Worm (Caenorhabditis elegans) whole organism, L4 larva: ENCODE results near the gene plc-4.

Experiments used
- D1046.2 ChIP-seq: fragments of 200-800 bp; sonication (Bioruptor generic); IDR thresholded peaks from 2 replicates; pipeline ENCODE4 v1.3.6; 2022; ENCODE audit warnings: missing genetic modification characterization, missing compliant biosample characterization
- F10B5.3 ChIP-seq: sonication (generic microtip); optimal IDR thresholded peaks from 2 replicates; lab custom pipeline; 2016; ENCODE audit warnings: mild to moderate bottlenecking, missing genetic modification characterization, missing compliant biosample characterization
- F37D6.2 ChIP-seq: sonication (generic microtip); optimal IDR thresholded peaks from 2 replicates; lab custom pipeline; 2016; ENCODE audit warnings: mild to moderate bottlenecking, missing genetic modification characterization, missing compliant biosample characterization
- F44E2.7 ChIP-seq: fragments of 200-800 bp; sonication (Bioruptor generic); IDR thresholded peaks from 2 replicates; pipeline ENCODE4 v2.1.2; 2022; ENCODE audit warnings: missing genetic modification characterization, missing compliant biosample characterization
- F49E8.2 ChIP-seq: sonication (generic microtip); optimal IDR thresholded peaks from 2 replicates; lab custom pipeline; 2016; ENCODE audit warnings: missing compliant biosample characterization, mild to moderate bottlenecking, missing genetic modification characterization, borderline replicate concordance
- T20F7.1 ChIP-seq: fragments of 200-800 bp; sonication (Bioruptor generic); optimal IDR thresholded peaks from 2 replicates; lab custom pipeline; 2018; ENCODE audit warnings: mild to moderate bottlenecking, missing genetic modification characterization, missing compliant biosample characterization
- T26A8.4 ChIP-seq: fragments of 200-800 bp; sonication (Bioruptor generic); IDR thresholded peaks from 2 replicates; pipeline ENCODE4 v1.3.6; 2022; ENCODE audit warnings: missing genetic modification characterization, missing compliant biosample characterization
- Y105C5A.15 ChIP-seq: fragments of 200-800 bp; sonication (Bioruptor generic); IDR thresholded peaks from 2 replicates; pipeline ENCODE4 v1.3.6; 2022; ENCODE audit warnings: missing genetic modification characterization, missing compliant biosample characterization
- Y48G9A.11 ChIP-seq: fragments of 200-800 bp; sonication (Bioruptor generic); IDR thresholded peaks from 2 replicates; pipeline ENCODE4 v1.3.6; 2022; ENCODE audit warnings: missing genetic modification reagents, missing genetic modification characterization, missing compliant biosample characterization
- arid-1 ChIP-seq: fragments of 200-800 bp; sonication (Bioruptor generic); conservative IDR thresholded peaks from 2 replicates; pipeline ENCODE4 v1.3.6; 2022; ENCODE audit warnings: missing genetic modification reagents, missing genetic modification characterization, missing compliant biosample characterization
- ceh-20 ChIP-seq: fragments of 200-800 bp; sonication (Bioruptor generic); IDR thresholded peaks from 2 replicates; pipeline ENCODE4 v1.3.6; 2022; ENCODE audit warnings: missing genetic modification reagents, missing genetic modification characterization, missing compliant biosample characterization
- ces-1 ChIP-seq: fragments of 150-350 bp; sonication (generic microtip); optimal IDR thresholded peaks from 4 replicates; lab custom pipeline; 2014; ENCODE audit warnings: missing biosample characterization, missing genetic modification reagents, missing genetic modification characterization
- ctbp-1 ChIP-seq: fragments of 200-800 bp; sonication (Bioruptor generic); IDR thresholded peaks from 2 replicates; pipeline ENCODE4 v1.3.6; 2022; ENCODE audit warnings: missing genetic modification reagents, missing genetic modification characterization, missing compliant biosample characterization
- dmd-6 ChIP-seq: fragments of 200-800 bp; sonication (Bioruptor generic); IDR thresholded peaks from 2 replicates; pipeline ENCODE4 v1.3.6; 2022; ENCODE audit warnings: missing genetic modification reagents, missing genetic modification characterization, missing compliant biosample characterization
- duxl-1 ChIP-seq: sonication (generic microtip); optimal IDR thresholded peaks from 2 replicates; lab custom pipeline; 2016; ENCODE audit warnings: mild to moderate bottlenecking, missing genetic modification characterization, moderate library complexity, missing compliant biosample characterization; ENCODE audit not compliant: poor library complexity
- dve-1 ChIP-seq: sonication (generic microtip); optimal IDR thresholded peaks from 2 replicates; lab custom pipeline; 2017; ENCODE audit warnings: antibody characterized with exemption, mild to moderate bottlenecking, missing genetic modification characterization, missing compliant biosample characterization; ENCODE audit not compliant: insufficient read depth
- egl-27 ChIP-seq: sonication (generic microtip); optimal IDR thresholded peaks from 3 replicates; lab custom pipeline; 2017; ENCODE audit warnings: missing biosample characterization, missing genetic modification reagents, missing genetic modification characterization
- egl-43 ChIP-seq: fragments of 200-800 bp; sonication (Bioruptor generic); IDR thresholded peaks from 2 replicates; pipeline ENCODE4 v1.3.6; 2022; ENCODE audit warnings: missing genetic modification reagents, missing genetic modification characterization, missing compliant biosample characterization
- hlh-11 ChIP-seq: fragments of 200-800 bp; sonication (Bioruptor generic); optimal IDR thresholded peaks from 2 replicates; lab custom pipeline; 2018; ENCODE audit warnings: mild to moderate bottlenecking, missing genetic modification characterization, missing compliant biosample characterization
- hlh-30 ChIP-seq: sonication (generic microtip); optimal IDR thresholded peaks from 2 replicates; lab custom pipeline; 2017; ENCODE audit warnings: antibody characterized with exemption, mild to moderate bottlenecking, missing genetic modification characterization, missing compliant biosample characterization; ENCODE audit not compliant: insufficient read depth
- hmg-1.1 ChIP-seq: fragments of 200-800 bp; sonication (Bioruptor generic); IDR thresholded peaks from 2 replicates; pipeline ENCODE4 v1.3.6; 2022; ENCODE audit warnings: missing genetic modification reagents, missing genetic modification characterization, missing compliant biosample characterization
- lim-7 ChIP-seq: fragments of 200-800 bp; sonication (Bioruptor generic); IDR thresholded peaks from 2 replicates; pipeline ENCODE4 v1.3.6; 2022; ENCODE audit warnings: missing genetic modification characterization, missing compliant biosample characterization
- lin-13 ChIP-seq: fragments of 150-350 bp; optimal IDR thresholded peaks from 2 replicates; lab custom pipeline; 2014; ENCODE audit warnings: missing biosample characterization, missing genetic modification reagents, missing genetic modification characterization
- lin-29 ChIP-seq: fragments of 200-800 bp; sonication (Bioruptor generic); IDR thresholded peaks from 2 replicates; pipeline ENCODE4 v1.3.6; 2022; ENCODE audit warnings: missing genetic modification reagents, missing genetic modification characterization, missing compliant biosample characterization
- lin-38 ChIP-seq: fragments of 200-800 bp; sonication (Bioruptor generic); IDR thresholded peaks from 2 replicates; pipeline ENCODE4 v1.3.6; 2022; ENCODE audit warnings: missing genetic modification reagents, missing genetic modification characterization, missing compliant biosample characterization
- lin-39 ChIP-seq: fragments of 150-350 bp; optimal IDR thresholded peaks from 2 replicates; lab custom pipeline; 2014; ENCODE audit warnings: missing biosample characterization, missing genetic modification reagents, missing genetic modification characterization
- mdl-1 ChIP-seq, 2 experiments: fragments of 150-350 bp in 1 of 2; sonication (generic microtip) in 1 of 2; optimal IDR thresholded peaks; 2 replicates each; lab custom pipeline; 2014 to 2017; ENCODE audit warnings: missing biosample characterization in 2 of 2, missing genetic modification characterization in 2 of 2
- mep-1 ChIP-seq: fragments of 150-350 bp; sonication (generic microtip); optimal IDR thresholded peaks from 3 replicates; lab custom pipeline; 2014; ENCODE audit warnings: missing biosample characterization, missing genetic modification characterization
- mxl-2 ChIP-seq: fragments of 200-800 bp; sonication (Bioruptor generic); conservative IDR thresholded peaks from 2 replicates; pipeline ENCODE4 v1.3.6; 2022; ENCODE audit warnings: missing genetic modification reagents, missing genetic modification characterization, missing compliant biosample characterization
- mxl-3 ChIP-seq: fragments of 200-800 bp; sonication (Bioruptor generic); optimal IDR thresholded peaks from 2 replicates; lab custom pipeline; 2018; ENCODE audit warnings: mild to moderate bottlenecking, missing genetic modification characterization, missing compliant biosample characterization
- nhr-10 ChIP-seq: fragments of 150-350 bp; optimal IDR thresholded peaks from 2 replicates; lab custom pipeline; 2014; ENCODE audit warnings: missing biosample characterization, missing genetic modification characterization
- nhr-102 ChIP-seq: sonication (generic microtip); optimal IDR thresholded peaks from 2 replicates; lab custom pipeline; 2016; ENCODE audit warnings: mild to moderate bottlenecking, missing genetic modification characterization, moderate library complexity, missing compliant biosample characterization
- nhr-11 ChIP-seq: fragments of 150-350 bp; optimal IDR thresholded peaks from 2 replicates; lab custom pipeline; 2014; ENCODE audit warnings: missing biosample characterization, missing genetic modification characterization
- nhr-41 ChIP-seq: fragments of 200-800 bp; sonication (Bioruptor generic); IDR thresholded peaks from 2 replicates; pipeline ENCODE4 v1.3.6; 2022; ENCODE audit warnings: missing genetic modification reagents, missing genetic modification characterization, missing compliant biosample characterization
- nhr-76 ChIP-seq: fragments of 150-350 bp; optimal IDR thresholded peaks from 2 replicates; lab custom pipeline; 2014; ENCODE audit warnings: missing biosample characterization, missing genetic modification characterization
- php-3 ChIP-seq: fragments of 200-800 bp; sonication (Bioruptor generic); IDR thresholded peaks from 2 replicates; pipeline ENCODE4 v1.3.6; 2022; ENCODE audit warnings: missing genetic modification reagents, missing genetic modification characterization, missing compliant biosample characterization
- pqm-1 ChIP-seq: sonication (generic microtip); optimal IDR thresholded peaks from 2 replicates; lab custom pipeline; 2017; ENCODE audit warnings: missing biosample characterization, missing genetic modification characterization
- rbr-2 ChIP-seq: sonication (generic microtip); optimal IDR thresholded peaks from 2 replicates; lab custom pipeline; 2016; ENCODE audit warnings: missing genotype, missing genetic modification characterization, missing compliant biosample characterization
- saeg-2 ChIP-seq: fragments of 200-800 bp; sonication (Bioruptor generic); IDR thresholded peaks from 2 replicates; pipeline ENCODE4 v1.3.6; 2022; ENCODE audit warnings: missing genetic modification reagents, missing genetic modification characterization, missing compliant biosample characterization
- sdz-12 ChIP-seq: fragments of 200-800 bp; sonication (Bioruptor generic); optimal IDR thresholded peaks from 2 replicates; lab custom pipeline; 2018; ENCODE audit warnings: mild to moderate bottlenecking, missing genetic modification characterization, missing compliant biosample characterization
- skn-1 ChIP-seq: fragments of 150-350 bp; optimal IDR thresholded peaks from 2 replicates; lab custom pipeline; 2014; ENCODE audit warnings: missing biosample characterization, missing genetic modification characterization
- snpc-1.2 ChIP-seq: fragments of 200-800 bp; sonication (Bioruptor generic); IDR thresholded peaks from 2 replicates; pipeline ENCODE4 v1.3.6; 2022; ENCODE audit warnings: missing genetic modification reagents, missing genetic modification characterization, missing compliant biosample characterization
- tag-97 ChIP-seq: fragments of 200-800 bp; sonication (Bioruptor generic); IDR thresholded peaks from 2 replicates; pipeline ENCODE4 v1.3.6; 2022; ENCODE audit warnings: missing genetic modification characterization, missing compliant biosample characterization
- tra-1 ChIP-seq: fragments of 200-800 bp; sonication (Bioruptor generic); IDR thresholded peaks from 2 replicates; pipeline ENCODE4 v1.3.6; 2022; ENCODE audit warnings: missing genetic modification reagents, missing genetic modification characterization, missing compliant biosample characterization
- vab-7 ChIP-seq: fragments of 200-800 bp; sonication (Bioruptor generic); IDR thresholded peaks from 2 replicates; pipeline ENCODE4 v1.3.6; 2022; ENCODE audit warnings: missing genetic modification reagents, missing genetic modification characterization, missing compliant biosample characterization
- zfp-3 ChIP-seq: fragments of 200-800 bp; sonication (Bioruptor generic); conservative IDR thresholded peaks from 2 replicates; pipeline ENCODE4 v1.3.6; 2022; ENCODE audit warnings: missing genetic modification reagents, missing genetic modification characterization, missing compliant biosample characterization
- zip-11 ChIP-seq: fragments of 200-800 bp; sonication (Bioruptor generic); IDR thresholded peaks from 2 replicates; pipeline ENCODE4 v1.3.6; 2022; ENCODE audit warnings: missing genetic modification characterization, missing compliant biosample characterization
- zip-2 ChIP-seq: fragments of 150-350 bp; optimal IDR thresholded peaks from 2 replicates; lab custom pipeline; 2014; ENCODE audit warnings: missing biosample characterization, missing genetic modification characterization

The plc-4 gene

DNA sequence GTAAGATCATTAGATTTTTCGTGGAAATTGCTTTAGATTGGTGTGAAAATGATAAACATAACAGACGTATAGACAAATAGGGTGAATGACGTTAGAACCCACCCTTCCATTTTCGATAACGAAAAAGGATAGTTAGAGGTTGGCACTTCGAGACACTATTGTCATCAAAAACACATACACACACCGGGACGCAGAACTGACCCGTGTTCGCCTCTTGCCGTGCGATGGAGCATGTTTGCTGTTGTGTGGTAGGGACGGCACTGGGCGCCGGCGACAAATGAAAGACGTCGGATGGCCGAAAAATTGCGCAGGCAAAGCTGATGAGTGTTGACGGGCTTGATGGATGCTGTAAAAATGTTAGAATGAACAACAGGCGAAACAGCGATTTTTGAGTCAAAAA, 37.4 kb upstream of the plc-4 start (continued):
- TF ChIP-seq vab-7 (GFP tag; lab: Robert Waterston, UW) = 0 out of 2 replicates have a peak, but pooled peaks have one; percentile 23
- peak; percentile 61 for TF ChIP-seq dve-1 (tag; lab: Kevin White, UChicago)
- TF ChIP-seq hmg-1.1 (GFP tag; lab: Robert Waterston, UW) = peak; percentile 27; the same call in 1 of the 2 replicates
- TF ChIP-seq egl-27 (tag; lab: Kevin White, UChicago) = no peak
- no peak for TF ChIP-seq F44E2.7 (GFP tag; lab: Robert Waterston, UW)
- no peak for TF ChIP-seq mxl-2
- TF ChIP-seq nhr-102 (tag; lab: Kevin White, UChicago) = peak; percentile 25
- TF ChIP-seq duxl-1 (tag; lab: Kevin White, UChicago) = no peak
- TF ChIP-seq F10B5.3 (tag; lab: Kevin White, UChicago) = no peak
- no peak for TF ChIP-seq D1046.2 (GFP tag; lab: Robert Waterston, UW)
- peak; percentile 68 for TF ChIP-seq mep-1 (tag; lab: Kevin White, UChicago)
- no peak for TF ChIP-seq tag-97 (GFP tag; lab: Robert Waterston, UW)
- peak; percentile 81 for TF ChIP-seq dmd-6 (GFP tag; lab: Robert Waterston, UW)
- TF ChIP-seq nhr-41 = peak; percentile 65; the same call in 1 of the 2 replicates
- no peak for TF ChIP-seq zip-11
- peak; percentile 79 for TF ChIP-seq hlh-11 (tag; lab: Kevin White, UChicago)
- peak; percentile 80 for TF ChIP-seq lin-38 (GFP tag; lab: Robert Waterston, UW)
- TF ChIP-seq mxl-3 (GFP tag; lab: Kevin White, UChicago) = peak; percentile 74
- TF ChIP-seq egl-43 (GFP tag; lab: Robert Waterston, UW) = peak; percentile 54; the same call in 1 of the 2 replicates
- TF ChIP-seq mdl-1 (tag; optimal IDR thresholded peaks at IDR 0.05; lab: Kevin White, UChicago) = peak in 1 of 2 experiments; percentile 6
- TF ChIP-seq sdz-12 (GFP tag; lab: Kevin White, UChicago) = no peak
- TF ChIP-seq rbr-2 (tag; lab: Kevin White, UChicago) = peak; percentile 2
- no peak for TF ChIP-seq nhr-10 (tag; lab: Kevin White, UChicago)
- no peak for TF ChIP-seq T26A8.4 (GFP tag; lab: Robert Waterston, UW)
- TF ChIP-seq pqm-1 (tag; lab: Kevin White, UChicago) = peak; percentile 42
- TF ChIP-seq hlh-30 = peak; percentile 61

DNA sequence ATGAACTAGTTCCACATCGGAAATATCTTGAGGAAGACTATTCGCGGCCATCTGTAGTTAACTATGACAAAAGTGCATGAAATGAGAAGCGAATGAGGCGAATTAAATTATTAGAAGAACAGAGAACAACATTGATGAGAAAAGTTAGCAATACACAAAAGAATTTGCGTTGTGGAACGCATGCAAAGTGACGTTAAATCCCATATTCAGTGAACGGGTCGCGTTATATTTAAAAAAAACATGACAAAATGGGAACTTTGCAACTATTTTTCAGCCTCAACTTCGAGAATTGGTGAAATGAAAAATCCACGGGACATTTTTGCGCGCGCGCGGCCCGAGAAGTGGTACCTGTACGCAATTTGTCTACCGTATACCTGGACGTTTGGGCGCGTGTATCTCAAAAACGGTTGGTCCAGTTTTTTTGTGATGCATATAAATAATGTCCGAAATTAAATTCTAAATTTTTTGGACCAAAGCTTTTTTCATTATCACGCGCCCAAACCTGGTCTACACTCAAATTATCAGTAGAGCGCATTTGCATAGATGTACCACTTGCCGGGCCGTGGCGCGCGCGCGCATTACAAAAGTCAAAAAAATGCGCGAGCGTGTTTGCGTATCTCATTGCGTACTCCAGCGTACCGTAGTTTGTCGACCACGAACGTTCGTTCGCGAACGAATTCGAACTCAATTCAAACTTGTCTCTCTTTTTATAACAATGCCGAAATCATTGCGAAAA, 35.5 kb upstream of the plc-4 start, which contains the start of the genes cdd-2 and oef-1:
TSS of gene cdd-2 (minus strand) at position 51 of the 736 bp plus-strand sequence.
TSS of gene oef-1 (plus strand) at position 575 of the 736 bp plus-strand sequence.
- TF ChIP-seq F37D6.2 (tag; lab: Kevin White, UChicago) = no peak
- no peak for TF ChIP-seq ceh-20 (GFP tag; lab: Robert Waterston, UW)
- TF ChIP-seq F49E8.2 = peak; percentile 92
- TF ChIP-seq php-3 (GFP tag; lab: Robert Waterston, UW) = no peak
- peak; percentile 85 for TF ChIP-seq snpc-1.2
- TF ChIP-seq saeg-2 = no peak
- no peak for TF ChIP-seq mdl-1 (tag; optimal IDR thresholded peaks at IDR 0.05; lab: Kevin White, UChicago)
- no peak for TF ChIP-seq lin-39 (tag; lab: Kevin White, UChicago)
- no peak for TF ChIP-seq T20F7.1
- no peak for TF ChIP-seq Y105C5A.15 (GFP tag; lab: Robert Waterston, UW)
- no peak for TF ChIP-seq lin-29 (GFP tag; lab: Robert Waterston, UW)
- TF ChIP-seq F10B5.3 (tag; lab: Kevin White, UChicago) = no peak
- TF ChIP-seq skn-1 = no peak
- TF ChIP-seq nhr-11 (tag; lab: Kevin White, UChicago) = no peak
- TF ChIP-seq lin-13 (GFP tag; lab: Kevin White, UChicago) = no peak
- TF ChIP-seq arid-1 (GFP tag; lab: Robert Waterston, UW) = 0 out of 2 replicates have a peak, but pooled peaks have one; percentile 59
- TF ChIP-seq vab-7 (GFP tag; lab: Robert Waterston, UW) = peak; percentile 37; the same call in 1 of the 2 replicates
- TF ChIP-seq zfp-3 (GFP tag; lab: Robert Waterston, UW) = no peak
- no peak for TF ChIP-seq duxl-1 (tag; lab: Kevin White, UChicago)
- TF ChIP-seq zip-2 = no peak
- no peak for TF ChIP-seq nhr-76 (tag; lab: Kevin White, UChicago)
- peak; percentile 89 for TF ChIP-seq Y48G9A.11 (GFP tag; lab: Robert Waterston, UW)
- TF ChIP-seq lim-7 (GFP tag; lab: Robert Waterston, UW) = no peak
- TF ChIP-seq tra-1 = 0 out of 2 replicates have a peak, but pooled peaks have one; percentile 30
- no peak for TF ChIP-seq mxl-2
- TF ChIP-seq ces-1 = no peak
- no peak for TF ChIP-seq ctbp-1
